Fruit fly (Drosophila melanogaster) S2 (cell line): ENCODE data around the gene BORCS6.

Experiments used
- CG8478 ChIP-seq: fragments of >200 bp; optimal IDR thresholded peaks from 2 replicates; lab custom pipeline; 2018
- CTCF ChIP-seq, 2 experiments: fragments of >200 bp; optimal IDR thresholded peaks; 2 replicates each; lab custom pipeline; 2018

BORCS6 gene

dm6 chr3L:572940-573339, 32.3 kb downstream of the BORCS6 start:
- TF ChIP-seq CG8478 (lab: Kevin White, UChicago), result no peak
- TF ChIP-seq CTCF (optimal IDR thresholded peaks at IDR 0.05; lab: Kevin White, UChicago), result no peak

dm6 chr3L:581037-581436, 40.4 kb downstream of the BORCS6 start, which contains the start of gene Ppm1:
Gene Ppm1, plus strand, starts transcription at chr3L:581337.
- TF ChIP-seq CTCF (optimal IDR thresholded peaks at IDR 0.05; lab: Kevin White, UChicago) (no peak), CG8478 (lab: Kevin White, UChicago) (no peak)

dm6 chr3L:586582-587213, 46.0 kb downstream of the BORCS6 start:
- TF ChIP-seq CG8478 (lab: Kevin White, UChicago), result no peak
- TF ChIP-seq CTCF (optimal IDR thresholded peaks at IDR 0.05; lab: Kevin White, UChicago), result no peak

dm6 chr3L:587827-588226, 47.2 kb downstream of the BORCS6 start:
- no peak for TF ChIP-seq CTCF (optimal IDR thresholded peaks at IDR 0.05; lab: Kevin White, UChicago)
- no peak for TF ChIP-seq CG8478 (lab: Kevin White, UChicago)

- TF ChIP-seq CTCF (optimal IDR thresholded peaks at IDR 0.05; lab: Kevin White, UChicago), result no peak
- TF ChIP-seq CG8478 (lab: Kevin White, UChicago), result no peak
Measured at dm6 chr3L:589174-589289, 48.4 kb downstream of the BORCS6 start, which contains the start of gene Kah. Gene Kah, minus strand, starts transcription at chr3L:589274.

- no peak for TF ChIP-seq CG8478 (lab: Kevin White, UChicago)
- no peak for TF ChIP-seq CTCF (optimal IDR thresholded peaks at IDR 0.05; lab: Kevin White, UChicago)
Measured at dm6 chr3L:589290-590281, 48.9 kb downstream of the BORCS6 start.

dm6 chr3L:591370-591769, 50.7 kb downstream of the BORCS6 start:
- TF ChIP-seq CTCF (optimal IDR thresholded peaks at IDR 0.05; lab: Kevin White, UChicago) (no peak), CG8478 (lab: Kevin White, UChicago) (no peak)
